Worm (Caenorhabditis elegans) whole organism, midembryonic: ENCODE results near the gene gcy-9.

Experiments used
- T22C8.4 ChIP-seq: fragments of 200-800 bp; sonication (Bioruptor generic); IDR thresholded peaks from 2 replicates; pipeline ENCODE4 v1.3.6; 2022; ENCODE audit warnings: missing genetic modification characterization, missing compliant biosample characterization
- cog-1 ChIP-seq: sonication (generic microtip); optimal IDR thresholded peaks from 2 replicates; lab custom pipeline; 2016; ENCODE audit warnings: missing genetic modification characterization, missing compliant biosample characterization
- flt-1 ChIP-seq: fragments of 200-800 bp; sonication (Bioruptor generic); IDR thresholded peaks from 2 replicates; pipeline ENCODE4 v1.3.6; 2022; ENCODE audit warnings: missing genetic modification characterization, missing compliant biosample characterization
- klf-2 ChIP-seq: fragments of 200-800 bp; sonication (Bioruptor generic); conservative IDR thresholded peaks from 2 replicates; pipeline ENCODE4 v1.3.6; 2022; ENCODE audit warnings: missing genetic modification reagents, missing genetic modification characterization, missing compliant biosample characterization
- med-1 ChIP-seq: sonication (generic microtip); optimal IDR thresholded peaks from 2 replicates; lab custom pipeline; 2017; ENCODE audit warnings: missing genetic modification characterization, mild to moderate bottlenecking, missing compliant biosample characterization, antibody characterized with exemption, missing genetic modification reagents; ENCODE audit not compliant: insufficient read depth
- ref-1 ChIP-seq: fragments of 200-800 bp; sonication (Bioruptor generic); conservative IDR thresholded peaks from 2 replicates; pipeline ENCODE4 v1.3.6; 2022; ENCODE audit warnings: missing genetic modification reagents, missing genetic modification characterization, missing compliant biosample characterization
- tab-1 ChIP-seq: fragments of 200-800 bp; sonication (Bioruptor generic); IDR thresholded peaks from 2 replicates; pipeline ENCODE4 v1.3.6; 2022; ENCODE audit warnings: missing genetic modification characterization, missing compliant biosample characterization
- ztf-23 ChIP-seq: fragments of 200-800 bp; sonication (Bioruptor generic); IDR thresholded peaks from 2 replicates; pipeline ENCODE4 v1.3.6; 2022; ENCODE audit warnings: missing genetic modification reagents, missing genetic modification characterization, missing compliant biosample characterization
- ztf-29 ChIP-seq: fragments of 200-800 bp; sonication (Bioruptor generic); IDR thresholded peaks from 2 replicates; pipeline ENCODE4 v1.3.6; 2022; ENCODE audit warnings: missing genetic modification reagents, missing genetic modification characterization, missing compliant biosample characterization

Gene gcy-9

ce11 chrX:11289925-11290324 is 47.8 kb downstream of the gcy-9 start:
- TF ChIP-seq med-1 (GFP tag; lab: Kevin White, UChicago) (no peak), ztf-23 (GFP tag; lab: Robert Waterston, UW) (no peak)

- TF ChIP-seq klf-2 (no peak), ztf-29 (GFP tag; lab: Robert Waterston, UW) (no peak), flt-1 (GFP tag; lab: Robert Waterston, UW) (no peak)
Observed at ce11 chrX:11287617-11288016, 50.1 kb downstream of the gcy-9 start, which contains the start of gene F38B2.4. Gene F38B2.4, minus strand, starts transcription at chrX:11287717.

- TF ChIP-seq flt-1 (GFP tag; lab: Robert Waterston, UW) (no peak), T22C8.4 (GFP tag; lab: Robert Waterston, UW) (no peak), ztf-29 (GFP tag; lab: Robert Waterston, UW) (no peak), ref-1 (GFP tag; lab: Robert Waterston, UW) (no peak), ztf-23 (GFP tag; lab: Robert Waterston, UW) (no peak), klf-2 (no peak), cog-1 (tag; lab: Kevin White, UChicago) (no peak), med-1 (GFP tag; lab: Kevin White, UChicago) (no peak), tab-1 (GFP tag; lab: Robert Waterston, UW) (no peak)
Observed at ce11 chrX:11286246-11286645, 51.4 kb downstream of the gcy-9 start, which contains the start of gene F38B2.3. Gene F38B2.3, minus strand, starts transcription at chrX:11286346.
